Fruit fly (Drosophila melanogaster): ENCODE data around the gene CG34328.
A peak's percentile ranks its signal among the peaks of the same experiment; 100 is the strongest.

Gene CG34328

DNA sequence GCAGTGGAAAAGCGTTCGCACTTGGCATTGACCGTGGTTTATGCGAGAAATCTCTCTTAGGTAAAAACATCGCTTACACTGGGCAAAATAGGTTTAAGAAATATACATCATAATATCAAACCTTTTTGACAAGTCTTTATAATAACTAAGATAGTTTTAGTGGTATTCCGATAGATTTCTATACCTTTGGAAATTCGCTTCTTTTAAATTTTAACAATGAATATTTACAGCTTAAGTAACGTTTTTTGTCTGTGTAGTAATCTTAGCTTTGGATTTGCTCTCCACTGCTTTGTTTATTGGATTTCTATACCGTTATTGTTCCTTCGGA is 7.5 kb upstream of the CG34328 start (continued):
- TF ChIP-seq rib (GFP tag; IDR thresholded peaks at IDR 0.05) (no peak), CG10274 (GFP tag; optimal IDR thresholded peaks at IDR 0.05) (no peak), zen (tag; optimal IDR thresholded peaks at IDR 0.05) (no peak), bigmax (GFP tag; optimal IDR thresholded peaks at IDR 0.05) (no peak), ap (GFP tag; IDR thresholded peaks at IDR 0.05) (no peak), CG4617 (GFP tag; optimal IDR thresholded peaks at IDR 0.05; ENCODE audit: borderline replicate concordance) (no peak), H15 (GFP tag; IDR thresholded peaks at IDR 0.05) (no peak), CG30431 (GFP tag; optimal IDR thresholded peaks at IDR 0.05) (no peak), hkb (optimal IDR thresholded peaks at IDR 0.05) (no peak), hkb (GFP tag; IDR thresholded peaks at IDR 0.05) (no peak), CG3838 (GFP tag; optimal IDR thresholded peaks at IDR 0.05) (no peak), Ada2b (GFP tag; IDR thresholded peaks at IDR 0.05) (0 out of 2 replicates have a peak, but pooled peaks have one; percentile 23), BtbVII (GFP tag; optimal IDR thresholded peaks at IDR 0.05) (no peak), Sry-β (GFP tag; optimal IDR thresholded peaks at IDR 0.05) (no peak), her (GFP tag; optimal IDR thresholded peaks at IDR 0.05) (no peak), hb (GFP tag; IDR thresholded peaks at IDR 0.05; ENCODE audit: partially characterized antibody) (no peak), CG3726 (GFP tag; IDR thresholded peaks at IDR 0.05) (no peak), ash1 (GFP tag; optimal IDR thresholded peaks at IDR 0.05) (no peak), CG2199 (GFP tag; IDR thresholded peaks at IDR 0.05) (no peak), ssp (GFP tag; IDR thresholded peaks at IDR 0.05) (no peak), btn (GFP tag; optimal IDR thresholded peaks at IDR 0.05) (no peak), Usf (GFP tag; optimal IDR thresholded peaks at IDR 0.05) (no peak), CG13296 (GFP tag; optimal IDR thresholded peaks at IDR 0.05) (no peak), jing (GFP tag; optimal IDR thresholded peaks at IDR 0.05) (no peak), Dek (tag; optimal IDR thresholded peaks at IDR 0.05) (no peak), fd3F (GFP tag; optimal IDR thresholded peaks at IDR 0.05) (no peak), HLH54F (GFP tag; optimal IDR thresholded peaks at IDR 0.05) (no peak), NfI (GFP tag; optimal IDR thresholded peaks at IDR 0.05) (no peak), CG6654 (GFP tag; optimal IDR thresholded peaks at IDR 0.05) (no peak), CG31365 (tag; optimal IDR thresholded peaks at IDR 0.05) (no peak), CG4282 (GFP tag; optimal IDR thresholded peaks at IDR 0.05) (no peak), CG15073 (GFP tag; optimal IDR thresholded peaks at IDR 0.05) (no peak), Taf1 (GFP tag; IDR thresholded peaks at IDR 0.05) (no peak), CG15696 (tag; optimal IDR thresholded peaks at IDR 0.05) (no peak), Bteb2 (GFP tag; optimal IDR thresholded peaks at IDR 0.05) (peak; percentile 34), CG18476 (GFP tag; optimal IDR thresholded peaks at IDR 0.05) (no peak), CG18011 (GFP tag; optimal IDR thresholded peaks at IDR 0.05) (no peak), pum (GFP tag; optimal IDR thresholded peaks at IDR 0.05) (no peak), CTCF (GFP tag; optimal IDR thresholded peaks at IDR 0.05) (no peak), CG32772 (GFP tag; IDR thresholded peaks at IDR 0.05) (no peak), CG42726 (GFP tag; IDR thresholded peaks at IDR 0.05; ENCODE audit: partially characterized antibody) (no peak), ci (GFP tag; IDR thresholded peaks at IDR 0.05) (no peak), PHDP (tag; optimal IDR thresholded peaks at IDR 0.05) (peak; percentile 54), luna (GFP tag; optimal IDR thresholded peaks at IDR 0.05) (no peak), Mad (GFP tag; optimal IDR thresholded peaks at IDR 0.05) (no peak), CG15514 (GFP tag; optimal IDR thresholded peaks at IDR 0.05) (no peak), gt (GFP tag; IDR thresholded peaks at IDR 0.05) (no peak), Dip2 (GFP tag; IDR thresholded peaks at IDR 0.05) (no peak), CG16813 (GFP tag; IDR thresholded peaks at IDR 0.05; ENCODE audit: partially characterized antibody) (no peak), twi (tag; optimal IDR thresholded peaks at IDR 0.05) (no peak), Hr3 (GFP tag; optimal IDR thresholded peaks at IDR 0.05) (no peak), CG12744 (GFP tag; optimal IDR thresholded peaks at IDR 0.05) (no peak), NC2β (GFP tag; optimal IDR thresholded peaks at IDR 0.05) (no peak), gsb-n (tag; optimal IDR thresholded peaks at IDR 0.05) (no peak)

All from whole organism, embryonic.